Fruit fly (Drosophila melanogaster) whole organism, embryonic: ENCODE results near the gene CG13623.

Experiments used
- Bdp1 ChIP-seq: fragments of 200-800 bp; sonication (Bioruptor generic); optimal IDR thresholded peaks from 3 replicates; lab custom pipeline; 2016; ENCODE audit warnings: missing biosample characterization, missing genetic modification characterization
- CG10147 ChIP-seq: fragments of 200-800 bp; sonication (Bioruptor generic); optimal IDR thresholded peaks from 2 replicates; lab custom pipeline; 2019; ENCODE audit warnings: missing biosample characterization, mild to moderate bottlenecking, missing genetic modification characterization, moderate library complexity
- CG10209 ChIP-seq: fragments of 200-800 bp; sonication (Bioruptor generic); optimal IDR thresholded peaks from 3 replicates; lab custom pipeline; 2017; ENCODE audit warnings: missing biosample characterization, mild to moderate bottlenecking, missing genetic modification characterization, missing genetic modification reagents
- CG11456 ChIP-seq: fragments of 200-800 bp; sonication (Bioruptor generic); IDR thresholded peaks from 3 replicates; pipeline ENCODE4 v1.3.6; 2022; ENCODE audit warnings: missing biosample characterization, missing genetic modification characterization
- CG11560 ChIP-seq: fragments of 200-800 bp; sonication (Bioruptor generic); IDR thresholded peaks from 3 replicates; pipeline ENCODE4 v1.3.6; 2022; ENCODE audit warnings: missing biosample characterization, missing genetic modification characterization
- CG13894 ChIP-seq: fragments of 200-800 bp; sonication (Bioruptor generic); optimal IDR thresholded peaks from 3 replicates; lab custom pipeline; 2018; ENCODE audit warnings: missing biosample characterization, mild to moderate bottlenecking, missing genetic modification characterization, moderate library complexity
- CG16863 ChIP-seq: fragments of 200-800 bp; sonication (Bioruptor generic); optimal IDR thresholded peaks from 3 replicates; lab custom pipeline; 2016; ENCODE audit warnings: missing biosample characterization, missing genetic modification characterization
- CG18262 ChIP-seq: fragments of 200-800 bp; optimal IDR thresholded peaks from 3 replicates; lab custom pipeline; 2019; ENCODE audit warnings: missing biosample characterization, mild to moderate bottlenecking, missing genetic modification characterization, moderate library complexity
- CG31224 ChIP-seq: fragments of 200-800 bp; sonication (Bioruptor generic); IDR thresholded peaks from 2 replicates; pipeline ENCODE4 v1.3.6; 2022; ENCODE audit warnings: missing biosample characterization, missing genetic modification characterization
- CG31441 ChIP-seq: fragments of 200-800 bp; sonication (Bioruptor generic); IDR thresholded peaks from 2 replicates; pipeline ENCODE4 v1.3.6; 2022; ENCODE audit warnings: missing biosample characterization, missing genetic modification characterization
- CG3163 ChIP-seq: fragments of 200-800 bp; sonication (Bioruptor generic); optimal IDR thresholded peaks from 3 replicates; lab custom pipeline; 2016; ENCODE audit warnings: missing biosample characterization, missing genetic modification characterization
- CG6272 ChIP-seq: fragments of 200-800 bp; sonication (Bioruptor generic); IDR thresholded peaks from 2 replicates; pipeline ENCODE4 v1.3.6; 2022; ENCODE audit warnings: missing biosample characterization, missing genetic modification characterization
- CG6683 ChIP-seq: fragments of 200-800 bp; sonication (Bioruptor generic); optimal IDR thresholded peaks from 2 replicates; lab custom pipeline; 2017; ENCODE audit warnings: missing biosample characterization, mild to moderate bottlenecking, missing genetic modification characterization, missing genetic modification reagents
- CG6854 ChIP-seq: fragments of 200-800 bp; sonication (Bioruptor generic); optimal IDR thresholded peaks from 3 replicates; lab custom pipeline; 2017; ENCODE audit warnings: missing biosample characterization, mild to moderate bottlenecking, missing genetic modification characterization
- CG8359 ChIP-seq: fragments of 200-800 bp; sonication (Bioruptor generic); optimal IDR thresholded peaks from 2 replicates; lab custom pipeline; 2017; ENCODE audit warnings: missing biosample characterization, mild to moderate bottlenecking, missing genetic modification characterization, borderline replicate concordance
- CG9876 ChIP-seq: fragments of 200-800 bp; sonication (Bioruptor generic); optimal IDR thresholded peaks from 2 replicates; lab custom pipeline; 2016; ENCODE audit warnings: missing biosample characterization, missing genetic modification characterization
- Gsc ChIP-seq: fragments of 200-800 bp; sonication (Bioruptor generic); IDR thresholded peaks from 2 replicates; pipeline ENCODE4 v1.3.6; 2022; ENCODE audit warnings: missing biosample characterization, missing genetic modification characterization
- HLH3B ChIP-seq: fragments of 200-800 bp; sonication (Bioruptor generic); IDR thresholded peaks from 2 replicates; pipeline ENCODE4 v1.3.6; 2022; ENCODE audit warnings: missing biosample characterization, missing genetic modification characterization
- HLHmδ ChIP-seq: fragments of 200-800 bp; sonication (Bioruptor generic); optimal IDR thresholded peaks from 2 replicates; lab custom pipeline; 2018; ENCODE audit warnings: missing biosample characterization, mild to moderate bottlenecking, missing genetic modification characterization, moderate library complexity
- MESR4 ChIP-seq: fragments of 200-800 bp; sonication (Bioruptor generic); optimal IDR thresholded peaks from 2 replicates; lab custom pipeline; 2018; ENCODE audit warnings: missing biosample characterization, mild to moderate bottlenecking, missing genetic modification characterization, moderate library complexity
- Mrtf ChIP-seq: fragments of 200-800 bp; sonication (Bioruptor generic); IDR thresholded peaks from 3 replicates; pipeline ENCODE4 v1.3.6; 2022; ENCODE audit warnings: missing biosample characterization, missing genetic modification characterization
- NC2β ChIP-seq: fragments of 200-800 bp; sonication (Bioruptor generic); optimal IDR thresholded peaks from 2 replicates; lab custom pipeline; 2016; ENCODE audit warnings: missing biosample characterization, missing genetic modification characterization
- PHDP ChIP-seq: fragments of 200-800 bp; sonication (Bioruptor generic); optimal IDR thresholded peaks from 3 replicates; lab custom pipeline; 2018; ENCODE audit warnings: missing biosample characterization, mild to moderate bottlenecking, missing genetic modification characterization, moderate library complexity
- Pdp1 ChIP-seq, 2 experiments: fragments of 200-800 bp; sonication (Bioruptor generic); optimal IDR thresholded peaks; 3 replicates each; lab custom pipeline; 2016; ENCODE audit warnings: missing biosample characterization in 2 of 2, missing genetic modification characterization in 2 of 2, mild to moderate bottlenecking in 1 of 2, moderate library complexity in 1 of 2
- Ptx1 ChIP-seq: fragments of 200-800 bp; sonication (Bioruptor generic); IDR thresholded peaks from 2 replicates; pipeline ENCODE4 v1.3.6; 2022; ENCODE audit warnings: missing biosample characterization, missing genetic modification characterization
- Ravus ChIP-seq: fragments of 200-800 bp; sonication (Bioruptor generic); IDR thresholded peaks from 2 replicates; pipeline ENCODE4 v1.3.6; 2022; ENCODE audit warnings: missing biosample characterization, missing genetic modification characterization
- Rfx ChIP-seq: fragments of 200-800 bp; sonication (Bioruptor generic); IDR thresholded peaks from 2 replicates; pipeline ENCODE4 v1.3.6; 2022; ENCODE audit warnings: missing biosample characterization, missing genetic modification characterization
- Rx ChIP-seq: fragments of 200-800 bp; sonication (Bioruptor generic); IDR thresholded peaks from 2 replicates; pipeline ENCODE4 v1.3.6; 2022; ENCODE audit warnings: missing biosample characterization, missing genetic modification characterization
- TFAM ChIP-seq: fragments of 200-800 bp; sonication (Bioruptor generic); optimal IDR thresholded peaks from 2 replicates; lab custom pipeline; 2017; ENCODE audit warnings: missing biosample characterization, missing genetic modification characterization, inconsistent platforms
- abd-A ChIP-seq: fragments of 200-800 bp; sonication (Bioruptor generic); optimal IDR thresholded peaks from 3 replicates; lab custom pipeline; 2019; ENCODE audit warnings: missing biosample characterization, mild to moderate bottlenecking, missing genetic modification characterization, moderate library complexity
- ase ChIP-seq: fragments of 200-800 bp; sonication (Bioruptor generic); IDR thresholded peaks from 3 replicates; pipeline ENCODE4 v1.3.6; 2022; ENCODE audit warnings: missing biosample characterization, missing genetic modification characterization
- bigmax ChIP-seq: fragments of 200-800 bp; sonication (Bioruptor generic); optimal IDR thresholded peaks from 2 replicates; lab custom pipeline; 2018; ENCODE audit warnings: missing biosample characterization, mild to moderate bottlenecking, missing genetic modification characterization
- bowl ChIP-seq: fragments of 200-800 bp; sonication (Bioruptor generic); IDR thresholded peaks from 2 replicates; pipeline ENCODE4 v1.3.6; 2022; ENCODE audit warnings: missing biosample characterization, missing genetic modification characterization
- ci ChIP-seq: fragments of 200-800 bp; sonication (Bioruptor generic); IDR thresholded peaks from 3 replicates; pipeline ENCODE4 v1.3.6; 2022; ENCODE audit warnings: missing biosample characterization, missing genetic modification characterization
- cwo ChIP-seq: fragments of 200-800 bp; sonication (Bioruptor generic); optimal IDR thresholded peaks from 3 replicates; lab custom pipeline; 2017; ENCODE audit warnings: missing biosample characterization, missing genetic modification characterization, mild to moderate bottlenecking, moderate library complexity, missing genetic modification reagents
- dan ChIP-seq: fragments of 200-800 bp; sonication (Bioruptor generic); IDR thresholded peaks from 2 replicates; pipeline ENCODE4 v1.3.6; 2022; ENCODE audit warnings: missing biosample characterization, missing genetic modification characterization
- dmrt99B ChIP-seq: fragments of 200-800 bp; sonication (Bioruptor generic); optimal IDR thresholded peaks from 2 replicates; lab custom pipeline; 2018; ENCODE audit warnings: missing biosample characterization, mild to moderate bottlenecking, missing genetic modification characterization, moderate library complexity
- fd102C ChIP-seq: fragments of 200-800 bp; sonication (Bioruptor generic); optimal IDR thresholded peaks from 2 replicates; lab custom pipeline; 2018; ENCODE audit warnings: missing biosample characterization, mild to moderate bottlenecking, missing genetic modification characterization, moderate library complexity
- gce ChIP-seq: fragments of 200-800 bp; sonication (Bioruptor generic); IDR thresholded peaks from 3 replicates; pipeline ENCODE4 v1.3.6; 2022; ENCODE audit warnings: missing biosample characterization, missing genetic modification characterization
- jigr1 ChIP-seq: fragments of 200-800 bp; sonication (Bioruptor generic); IDR thresholded peaks from 3 replicates; pipeline ENCODE4 v1.3.6; 2022; ENCODE audit warnings: missing biosample characterization, missing genetic modification characterization
- ken ChIP-seq: fragments of 200-800 bp; sonication (Bioruptor generic); IDR thresholded peaks from 3 replicates; pipeline ENCODE4 v1.3.6; 2022; ENCODE audit warnings: missing biosample characterization, missing genetic modification characterization
- lab ChIP-seq: fragments of 200-800 bp; sonication (Bioruptor generic); optimal IDR thresholded peaks from 3 replicates; lab custom pipeline; 2017; ENCODE audit warnings: missing biosample characterization, missing genetic modification characterization, mild to moderate bottlenecking, moderate library complexity, missing genetic modification reagents
- maf-S ChIP-seq: fragments of 200-800 bp; sonication (Bioruptor generic); optimal IDR thresholded peaks from 2 replicates; lab custom pipeline; 2016; ENCODE audit warnings: missing biosample characterization, missing genetic modification characterization
- nmo ChIP-seq: fragments of 200-800 bp; sonication (Bioruptor generic); optimal IDR thresholded peaks from 2 replicates; lab custom pipeline; 2018; ENCODE audit warnings: missing biosample characterization, mild to moderate bottlenecking, missing genetic modification characterization, moderate library complexity
- otp ChIP-seq: fragments of 200-800 bp; sonication (Bioruptor generic); IDR thresholded peaks from 3 replicates; pipeline ENCODE4, ENCODE4 v1.3.6; 2022; ENCODE audit warnings: missing biosample characterization, missing genetic modification characterization
- pum ChIP-seq: fragments of 200-800 bp; sonication (Bioruptor generic); optimal IDR thresholded peaks from 2 replicates; lab custom pipeline; 2016; ENCODE audit warnings: missing biosample characterization, missing genetic modification characterization
- sens ChIP-seq: fragments of 200-800 bp; sonication (Bioruptor generic); peaks from one replicate; lab custom pipeline; 2016; ENCODE audit warnings: missing biosample characterization, missing genetic modification characterization
- sim ChIP-seq: fragments of 200-800 bp; sonication (Bioruptor generic); IDR thresholded peaks from 2 replicates; pipeline ENCODE4 v1.3.6; 2022; ENCODE audit warnings: missing biosample characterization, missing genetic modification characterization
- sob ChIP-seq: fragments of 200-800 bp; sonication (Bioruptor generic); IDR thresholded peaks from 2 replicates; pipeline ENCODE4 v1.3.6; 2022; ENCODE audit warnings: missing biosample characterization, missing genetic modification characterization
- tin ChIP-seq: fragments of 200-800 bp; sonication (Bioruptor generic); optimal IDR thresholded peaks from 3 replicates; lab custom pipeline; 2016; ENCODE audit warnings: missing biosample characterization, missing genetic modification characterization
- twi ChIP-seq: fragments of 200-800 bp; optimal IDR thresholded peaks from 2 replicates; lab custom pipeline; 2019; ENCODE audit warnings: missing biosample characterization, mild to moderate bottlenecking, missing genetic modification characterization, moderate library complexity
- wek ChIP-seq: fragments of 200-800 bp; sonication (Bioruptor generic); optimal IDR thresholded peaks from 3 replicates; lab custom pipeline; 2018; ENCODE audit warnings: missing biosample characterization, mild to moderate bottlenecking, missing genetic modification characterization, moderate library complexity

The CG13623 gene

DNA sequence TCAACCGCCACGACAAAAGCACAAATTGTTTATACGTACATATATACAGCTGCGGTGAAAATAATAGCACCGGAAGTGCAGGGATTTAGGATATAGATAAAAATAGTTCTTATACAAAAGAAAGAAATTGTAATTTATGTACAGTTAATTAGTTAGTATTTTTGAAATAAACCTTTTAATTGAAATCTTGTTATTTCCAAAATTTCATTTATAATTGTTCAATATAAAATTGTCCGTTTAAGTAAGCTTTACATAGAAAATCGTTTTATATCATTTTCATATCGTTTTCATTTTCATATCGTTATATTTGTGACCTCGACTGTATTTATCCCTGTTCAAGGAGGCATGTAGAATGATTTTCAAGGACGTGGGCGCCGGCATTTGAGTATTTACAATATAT is 43.8 kb upstream of the CG13623 start (continued):
- TF ChIP-seq fd102C (GFP tag; lab: Kevin White, UChicago), result no peak
- 0 out of 2 replicates have a peak, but pooled peaks have one; percentile 37 for TF ChIP-seq sob (GFP tag; lab: Robert Waterston, UW)
- no peak for TF ChIP-seq ase (GFP tag; lab: Robert Waterston, UW)
- no peak for TF ChIP-seq bowl (GFP tag; lab: Robert Waterston, UW)
- no peak for TF ChIP-seq sim (GFP tag; lab: Robert Waterston, UW)
- peak; percentile 76 for TF ChIP-seq cwo
- no peak for TF ChIP-seq Gsc (GFP tag; lab: Robert Waterston, UW)
- no peak for TF ChIP-seq wek (GFP tag; lab: Kevin White, UChicago)
- no peak for TF ChIP-seq CG16863 (GFP tag; lab: Kevin White, UChicago)
- peak; percentile 46 for TF ChIP-seq CG10209 (GFP tag; lab: Kevin White, UChicago)
- TF ChIP-seq HLH3B (GFP tag; lab: Robert Waterston, UW), result no peak
- TF ChIP-seq twi (tag; lab: Kevin White, UChicago), result no peak
- no peak for TF ChIP-seq Mrtf (GFP tag; lab: Robert Waterston, UW)
- no peak for TF ChIP-seq CG11456 (GFP tag; lab: Robert Waterston, UW)
- TF ChIP-seq ci, result no peak
- TF ChIP-seq dmrt99B (tag; lab: Kevin White, UChicago), result peak; percentile 64
- TF ChIP-seq Bdp1 (GFP tag; lab: Kevin White, UChicago), result no peak
- TF ChIP-seq otp (GFP tag; lab: Robert Waterston, UW), result no peak
- TF ChIP-seq PHDP (tag; lab: Kevin White, UChicago), result peak; percentile 69
- TF ChIP-seq NC2β (GFP tag; lab: Kevin White, UChicago), result no peak
- peak; percentile 83 for TF ChIP-seq lab (GFP tag; lab: Kevin White, UChicago)
- no peak for TF ChIP-seq CG3163 (GFP tag; lab: Kevin White, UChicago)
- no peak for TF ChIP-seq CG9876 (GFP tag; lab: Kevin White, UChicago)
- TF ChIP-seq Ptx1 (GFP tag; lab: Robert Waterston, UW), result peak; percentile 40; the same call in 1 of the 2 replicates
- TF ChIP-seq dan (GFP tag; lab: Robert Waterston, UW), result no peak
- peak; percentile 76 for TF ChIP-seq CG13894 (tag; lab: Kevin White, UChicago)
- no peak for TF ChIP-seq Pdp1 (GFP tag; optimal IDR thresholded peaks at IDR 0.05; lab: Kevin White, UChicago)
- no peak for TF ChIP-seq CG31224 (GFP tag; lab: Robert Waterston, UW)
- TF ChIP-seq ken (GFP tag; lab: Robert Waterston, UW), result no peak
- TF ChIP-seq MESR4 (GFP tag; lab: Kevin White, UChicago), result no peak
- peak; percentile 66 for TF ChIP-seq CG6854 (GFP tag; lab: Kevin White, UChicago)
- TF ChIP-seq Rx (GFP tag; lab: Robert Waterston, UW), result no peak
- no peak for TF ChIP-seq CG6272 (GFP tag; lab: Robert Waterston, UW)
- peak; percentile 40 for TF ChIP-seq nmo (GFP tag; lab: Kevin White, UChicago)
- TF ChIP-seq pum (GFP tag; lab: Kevin White, UChicago), result no peak
- TF ChIP-seq bigmax (GFP tag; lab: Kevin White, UChicago), result no peak
- no peak for TF ChIP-seq maf-S (GFP tag; lab: Kevin White, UChicago)
- TF ChIP-seq CG18262 (tag; lab: Kevin White, UChicago), result peak; percentile 66
- no peak for TF ChIP-seq Ravus (GFP tag; lab: Robert Waterston, UW)
- TF ChIP-seq CG11560 (tag; lab: Robert Waterston, UW), result no peak
- peak; percentile 82 for TF ChIP-seq CG10147
- TF ChIP-seq CG8359 (GFP tag; lab: Kevin White, UChicago), result no peak
- TF ChIP-seq TFAM (GFP tag; lab: Kevin White, UChicago), result no peak
- no peak for TF ChIP-seq HLHmδ (GFP tag; lab: Kevin White, UChicago)
- no peak for TF ChIP-seq gce (GFP tag; lab: Robert Waterston, UW)
- TF ChIP-seq sens, result peak; percentile 59
- TF ChIP-seq CG31441, result peak; percentile 63
- peak; percentile 62 for TF ChIP-seq CG6683 (GFP tag; lab: Kevin White, UChicago)
- no peak for TF ChIP-seq tin (GFP tag; lab: Kevin White, UChicago)
- peak; percentile 50 for TF ChIP-seq abd-A (tag; lab: Kevin White, UChicago)
- no peak for TF ChIP-seq jigr1 (GFP tag; lab: Robert Waterston, UW)
- TF ChIP-seq Rfx (GFP tag; lab: Robert Waterston, UW), result peak; percentile 15; the same call in 1 of the 2 replicates
